Worm (Caenorhabditis elegans) whole organism, L3 larva: Measurements from ENCODE around the gene F55B11.2.

Experiments
- R02D3.7 ChIP-seq: fragments of 150-350 bp; optimal IDR thresholded peaks from 2 replicates; lab custom pipeline; 2014; ENCODE audit warnings: missing biosample characterization, missing genetic modification characterization
- ZK546.5 ChIP-seq: sonication (generic microtip); optimal IDR thresholded peaks from 2 replicates; lab custom pipeline; 2017; ENCODE audit warnings: missing biosample characterization, missing genetic modification characterization
- ceh-16 ChIP-seq: sonication (generic microtip); optimal IDR thresholded peaks from 2 replicates; lab custom pipeline; 2017; ENCODE audit warnings: missing biosample characterization, missing genetic modification characterization
- ceh-28 ChIP-seq: fragments of 150-350 bp; optimal IDR thresholded peaks from 2 replicates; lab custom pipeline; 2014; ENCODE audit warnings: missing biosample characterization, missing genetic modification reagents, missing genetic modification characterization
- ceh-82 ChIP-seq: fragments of 150-350 bp; optimal IDR thresholded peaks from 2 replicates; lab custom pipeline; 2014; ENCODE audit warnings: missing biosample characterization, missing genetic modification characterization
- ceh-9 ChIP-seq: sonication (generic microtip); optimal IDR thresholded peaks from 2 replicates; lab custom pipeline; 2018; ENCODE audit warnings: missing biosample characterization, missing genetic modification characterization
- daf-12 ChIP-seq: fragments of 150-350 bp; optimal IDR thresholded peaks from 2 replicates; lab custom pipeline; 2014; ENCODE audit warnings: missing biosample characterization, missing genetic modification reagents, missing genetic modification characterization
- egl-27 ChIP-seq: sonication (generic microtip); optimal IDR thresholded peaks from 4 replicates; lab custom pipeline; 2017; ENCODE audit warnings: missing biosample characterization, missing genetic modification reagents, missing genetic modification characterization
- egl-5 ChIP-seq: fragments of 150-350 bp; optimal IDR thresholded peaks from 2 replicates; lab custom pipeline; 2017; ENCODE audit warnings: missing biosample characterization, missing genetic modification reagents, missing genetic modification characterization, inconsistent platforms
- elt-1 ChIP-seq: fragments of 150-350 bp; optimal IDR thresholded peaks from 2 replicates; lab custom pipeline; 2014; ENCODE audit warnings: missing biosample characterization, missing genetic modification characterization
- elt-2 ChIP-seq: sonication (generic microtip); optimal IDR thresholded peaks from 2 replicates; lab custom pipeline; 2016; ENCODE audit warnings: missing genetic modification reagents, mild to moderate bottlenecking, missing genetic modification characterization, missing compliant biosample characterization
- elt-3 ChIP-seq, 3 experiments: fragments of 150-350 bp in 1 of 3; sonication (generic microtip) in 2 of 3; optimal IDR thresholded peaks; 2 replicates in 2 of 3; 4 replicates in 1 of 3; lab custom pipeline; 2014 to 2017; ENCODE audit warnings: missing biosample characterization in 3 of 3, missing genetic modification characterization in 3 of 3
- eor-1 ChIP-seq, 2 experiments: fragments of 150-350 bp; optimal IDR thresholded peaks; 2 replicates each; lab custom pipeline; 2014 to 2018; ENCODE audit warnings: missing biosample characterization in 2 of 2, missing genetic modification characterization in 2 of 2
- fkh-10 ChIP-seq: sonication (generic microtip); optimal IDR thresholded peaks from 2 replicates; lab custom pipeline; 2017; ENCODE audit warnings: missing biosample characterization, missing genetic modification reagents, missing genetic modification characterization
- fkh-2 ChIP-seq: fragments of 150-350 bp; optimal IDR thresholded peaks from 2 replicates; lab custom pipeline; 2014; ENCODE audit warnings: missing biosample characterization, missing genetic modification reagents, missing genetic modification characterization
- hmg-11 ChIP-seq: sonication (generic microtip); optimal IDR thresholded peaks from 2 replicates; lab custom pipeline; 2016; ENCODE audit warnings: missing genetic modification characterization, missing compliant biosample characterization
- jun-1 ChIP-seq: fragments of 150-350 bp; optimal IDR thresholded peaks from 2 replicates; lab custom pipeline; 2014; ENCODE audit warnings: missing biosample characterization, missing genetic modification reagents, missing genetic modification characterization
- lin-39 ChIP-seq: fragments of 150-350 bp; optimal IDR thresholded peaks from 2 replicates; lab custom pipeline; 2018; ENCODE audit warnings: missing biosample characterization, missing genetic modification reagents, missing genetic modification characterization
- mdl-1 ChIP-seq: fragments of 150-350 bp; optimal IDR thresholded peaks from 2 replicates; lab custom pipeline; 2014; ENCODE audit warnings: missing biosample characterization, missing genetic modification characterization
- mml-1 ChIP-seq: fragments of 150-350 bp; sonication (generic microtip); optimal IDR thresholded peaks from 3 replicates; lab custom pipeline; 2014; ENCODE audit warnings: missing biosample characterization, missing genetic modification characterization
- nfya-1 ChIP-seq: sonication (generic microtip); optimal IDR thresholded peaks from 2 replicates; lab custom pipeline; 2017; ENCODE audit warnings: missing genetic modification characterization, mild to moderate bottlenecking, missing compliant biosample characterization, antibody characterized with exemption, moderate library complexity; ENCODE audit not compliant: insufficient read depth
- nhr-12 ChIP-seq: fragments of 150-350 bp; optimal IDR thresholded peaks from 2 replicates; lab custom pipeline; 2014; ENCODE audit warnings: missing biosample characterization, missing genetic modification characterization
- nhr-23 ChIP-seq: fragments of 150-350 bp; optimal IDR thresholded peaks from 2 replicates; lab custom pipeline; 2014; ENCODE audit warnings: missing biosample characterization, missing genetic modification reagents, missing genetic modification characterization
- nhr-237 ChIP-seq: fragments of 150-350 bp; optimal IDR thresholded peaks from 2 replicates; lab custom pipeline; 2014; ENCODE audit warnings: missing biosample characterization, missing genetic modification characterization
- nhr-25 ChIP-seq: sonication (generic microtip); optimal IDR thresholded peaks from 2 replicates; lab custom pipeline; 2017; ENCODE audit warnings: missing biosample characterization, missing genetic modification characterization
- nhr-28 ChIP-seq: fragments of 150-350 bp; optimal IDR thresholded peaks from 2 replicates; lab custom pipeline; 2014; ENCODE audit warnings: missing biosample characterization, missing genetic modification characterization
- nhr-67 ChIP-seq: fragments of 150-350 bp; optimal IDR thresholded peaks from 2 replicates; lab custom pipeline; 2014; ENCODE audit warnings: missing biosample characterization, missing genetic modification characterization
- nhr-76 ChIP-seq: fragments of 150-350 bp; sonication (generic microtip); optimal IDR thresholded peaks from 5 replicates; lab custom pipeline; 2014; ENCODE audit warnings: missing biosample characterization, missing genetic modification characterization
- nhr-77 ChIP-seq: fragments of 150-350 bp; optimal IDR thresholded peaks from 2 replicates; lab custom pipeline; 2014; ENCODE audit warnings: missing biosample characterization, missing genetic modification characterization
- pha-4 ChIP-seq: fragments of 150-350 bp; optimal IDR thresholded peaks from 2 replicates; lab custom pipeline; 2014; ENCODE audit warnings: missing biosample characterization, missing genetic modification reagents, missing genetic modification characterization
- pqm-1 ChIP-seq: fragments of 150-350 bp; optimal IDR thresholded peaks from 2 replicates; lab custom pipeline; 2017; ENCODE audit warnings: missing biosample characterization, missing genetic modification characterization, inconsistent platforms
- sea-2 ChIP-seq: fragments of 150-350 bp; sonication (generic microtip); optimal IDR thresholded peaks from 4 replicates; lab custom pipeline; 2014; ENCODE audit warnings: missing biosample characterization, missing genetic modification reagents, missing genetic modification characterization
- snpc-4 ChIP-seq: fragments of 150-350 bp; optimal IDR thresholded peaks from 2 replicates; lab custom pipeline; 2014; ENCODE audit warnings: missing biosample characterization, missing genetic modification characterization
- tbx-2 ChIP-seq: sonication (generic microtip); optimal IDR thresholded peaks from 2 replicates; lab custom pipeline; 2016; ENCODE audit warnings: mild to moderate bottlenecking, missing genetic modification characterization, missing compliant biosample characterization
- unc-39 ChIP-seq: sonication (generic microtip); optimal IDR thresholded peaks from 4 replicates; lab custom pipeline; 2017; ENCODE audit warnings: missing biosample characterization, missing genetic modification characterization
- unc-62 ChIP-seq: fragments of 150-350 bp; sonication (generic microtip); optimal IDR thresholded peaks from 4 replicates; lab custom pipeline; 2014; ENCODE audit warnings: missing biosample characterization, missing genetic modification reagents, missing genetic modification characterization
- ztf-4 ChIP-seq: fragments of 150-350 bp; optimal IDR thresholded peaks from 2 replicates; lab custom pipeline; 2014; ENCODE audit warnings: missing biosample characterization, missing genetic modification characterization

The F55B11.2 gene

DNA sequence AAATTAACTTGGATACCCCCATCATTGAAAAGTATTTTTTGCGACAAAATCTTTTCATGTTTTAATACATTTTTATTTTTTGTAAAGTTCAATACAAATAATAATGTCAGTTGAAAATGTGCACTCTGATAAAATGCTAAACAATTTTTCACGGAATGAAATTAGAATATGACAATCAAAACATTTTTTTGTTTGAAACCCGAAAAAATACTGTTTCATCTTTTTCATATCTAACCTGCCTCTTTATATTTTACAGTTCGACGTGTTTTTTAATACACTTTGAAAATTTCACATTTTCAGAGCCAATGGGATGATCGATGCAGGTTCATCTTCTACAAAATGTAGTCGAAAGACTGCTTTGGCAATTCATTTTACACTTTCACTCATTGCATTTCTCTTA, 29.3 kb downstream of the F55B11.2 start, which contains the start of gene clc-8:
Gene clc-8 (plus strand): TSS at position 301 of the 400 bp plus-strand sequence.
- no peak for TF ChIP-seq nhr-237
- no peak for TF ChIP-seq eor-1 (tag; optimal IDR thresholded peaks at IDR 0.05; lab: Kevin White, UChicago)
- no peak for TF ChIP-seq elt-2 (tag; lab: Kevin White, UChicago)
- no peak for TF ChIP-seq nfya-1 (tag; lab: Kevin White, UChicago)
- no peak for TF ChIP-seq ztf-4 (tag; lab: Kevin White, UChicago)
- no peak for TF ChIP-seq lin-39 (tag; lab: Kevin White, UChicago)
- TF ChIP-seq fkh-10 (GFP tag; lab: Kevin White, UChicago), result no peak

DNA sequence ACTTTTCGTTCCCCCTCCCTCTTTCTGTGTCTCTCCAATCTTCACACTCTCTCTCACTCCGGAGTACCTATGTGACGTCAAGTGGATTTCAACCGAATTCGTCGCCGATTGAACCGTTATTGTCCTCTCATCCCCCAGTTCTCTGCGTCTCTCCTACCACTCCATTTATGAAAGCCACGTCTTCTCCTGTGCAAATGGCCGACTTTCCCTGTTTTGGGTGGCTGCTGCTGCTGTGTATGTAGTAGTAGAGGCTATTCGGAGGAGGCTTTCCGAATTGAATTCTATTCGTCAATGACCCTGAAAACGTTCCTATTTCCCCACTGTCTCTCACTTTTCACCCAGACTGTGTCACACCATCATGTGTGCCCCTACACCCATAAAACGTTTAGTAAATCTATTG, 31.3 kb downstream of the F55B11.2 start:
- TF ChIP-seq nhr-23 (peak; percentile 70), nhr-25 (tag; lab: Kevin White, UChicago) (peak; percentile 86), mml-1 (no peak), ceh-28 (tag; lab: Kevin White, UChicago) (peak; percentile 12)

DNA sequence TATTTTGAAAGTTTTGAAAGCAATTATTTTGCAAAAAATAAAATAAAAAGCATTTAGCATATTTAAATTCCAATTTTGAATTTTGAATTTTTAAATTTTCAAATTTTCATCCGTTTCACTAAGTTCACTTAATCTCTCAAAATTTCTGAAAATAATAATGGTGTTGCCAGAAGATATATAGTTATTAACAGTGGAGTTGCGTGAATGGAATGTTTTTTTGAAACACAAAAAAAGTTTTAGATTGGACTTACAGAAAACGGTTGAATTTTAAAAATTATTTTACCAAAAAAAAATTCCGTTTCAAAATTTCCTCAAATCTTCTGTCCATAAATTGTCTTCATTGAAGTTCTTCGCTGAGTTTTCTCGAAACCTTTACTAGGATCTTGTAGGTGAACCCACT, 31.8 kb downstream of the F55B11.2 start:
- no peak for TF ChIP-seq ZK546.5 (tag; lab: Kevin White, UChicago)
- no peak for TF ChIP-seq pha-4 (tag; lab: Kevin White, UChicago)
- TF ChIP-seq ztf-4 (tag; lab: Kevin White, UChicago), result no peak
- no peak for TF ChIP-seq unc-62 (GFP tag; lab: Kevin White, UChicago)
- TF ChIP-seq R02D3.7 (tag; lab: Kevin White, UChicago), result no peak
- no peak for TF ChIP-seq sea-2 (GFP tag; lab: Kevin White, UChicago)
- TF ChIP-seq unc-39, result no peak
- TF ChIP-seq jun-1 (tag; lab: Kevin White, UChicago), result no peak
- TF ChIP-seq nhr-67, result no peak
- TF ChIP-seq pqm-1 (tag; lab: Kevin White, UChicago), result no peak
- TF ChIP-seq mdl-1, result no peak
- TF ChIP-seq daf-12, result no peak
- TF ChIP-seq ceh-28 (tag; lab: Kevin White, UChicago), result no peak
- TF ChIP-seq lin-39 (tag; lab: Kevin White, UChicago), result no peak

DNA sequence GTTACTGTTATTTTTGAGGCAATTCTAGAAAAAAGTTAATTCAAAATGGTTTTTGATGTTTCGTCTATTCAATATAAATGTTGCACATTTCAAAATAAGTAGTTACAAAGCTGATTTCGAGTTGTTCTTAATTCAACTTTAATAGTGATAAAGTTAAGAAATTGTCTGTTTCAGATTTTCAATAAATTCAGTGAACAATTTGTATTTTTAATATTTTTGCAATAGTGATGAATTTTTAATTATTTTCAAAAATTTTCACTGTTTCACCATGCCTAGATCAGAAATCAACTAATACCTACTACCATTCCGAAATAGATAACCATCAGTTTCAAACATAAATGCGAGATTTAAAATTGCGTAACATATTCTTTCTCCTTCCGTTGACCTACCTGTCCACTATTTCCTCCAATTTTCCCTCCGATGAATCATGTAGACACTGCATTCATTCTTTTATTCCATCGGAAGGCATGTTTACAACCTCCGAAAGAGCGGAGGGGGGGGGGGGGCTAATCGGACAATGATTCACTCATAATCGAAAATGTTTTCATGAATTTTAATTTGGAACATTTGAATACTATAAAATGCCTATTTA, 33.0 kb downstream of the F55B11.2 start:
- TF ChIP-seq nhr-67 (no peak), pha-4 (tag; lab: Kevin White, UChicago) (no peak), egl-27 (tag; lab: Kevin White, UChicago) (no peak), elt-3 (tag; optimal IDR thresholded peaks at IDR 0.05; lab: Kevin White, UChicago) (no peak), ceh-16 (tag; lab: Kevin White, UChicago) (no peak), nhr-23 (peak; percentile 58), lin-39 (tag; lab: Kevin White, UChicago) (no peak), elt-1 (tag; lab: Kevin White, UChicago) (peak; percentile 5), nhr-25 (tag; lab: Kevin White, UChicago) (peak; percentile 37)
- TF ChIP-seq, all 47 proteins: peak for 3

DNA sequence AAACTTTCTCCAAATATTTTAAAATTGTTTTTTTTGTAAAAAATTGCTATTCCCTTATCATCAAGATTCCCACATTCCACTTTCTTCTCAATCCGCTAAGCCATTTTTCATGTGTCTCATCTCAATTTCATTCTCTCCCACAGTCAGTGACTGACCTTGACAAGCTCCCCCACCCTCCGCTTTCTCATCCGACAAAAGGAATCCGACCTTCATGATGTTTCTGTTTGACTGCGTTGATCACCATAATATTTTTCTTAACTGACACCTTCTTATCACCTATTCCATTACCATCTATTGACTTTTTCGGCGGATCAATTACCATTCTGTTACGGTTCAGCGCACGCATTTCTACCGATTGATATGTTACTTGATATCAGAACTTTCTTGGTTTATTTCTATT, 34.0 kb downstream of the F55B11.2 start:
- TF ChIP-seq nhr-77 (tag; lab: Kevin White, UChicago) (no peak), tbx-2 (tag; lab: Kevin White, UChicago) (no peak), ZK546.5 (tag; lab: Kevin White, UChicago) (no peak), ceh-28 (tag; lab: Kevin White, UChicago) (no peak), fkh-10 (GFP tag; lab: Kevin White, UChicago) (no peak), ceh-82 (tag; lab: Kevin White, UChicago) (no peak), mdl-1 (no peak), ceh-9 (tag; lab: Kevin White, UChicago) (no peak), egl-5 (tag; lab: Kevin White, UChicago) (no peak), snpc-4 (no peak), nhr-28 (tag; lab: Kevin White, UChicago) (no peak), hmg-11 (tag; lab: Kevin White, UChicago) (no peak), nhr-25 (tag; lab: Kevin White, UChicago) (peak; percentile 85), R02D3.7 (tag; lab: Kevin White, UChicago) (no peak), fkh-2 (tag; lab: Kevin White, UChicago) (no peak), nhr-23 (peak; percentile 46), nhr-12 (tag; lab: Kevin White, UChicago) (no peak), ztf-4 (tag; lab: Kevin White, UChicago) (no peak), mml-1 (no peak), elt-3 (tag; optimal IDR thresholded peaks at IDR 0.05; lab: Kevin White, UChicago) (peak in 1 of 3 experiments; percentile 27), nhr-76 (tag; lab: Kevin White, UChicago) (no peak)
